Worm (Caenorhabditis elegans) whole organism, L4 larva: Measurements from ENCODE around the gene tra-1.

Experiments
- F49E8.2 ChIP-seq: sonication (generic microtip); optimal IDR thresholded peaks from 2 replicates; lab custom pipeline; 2016; ENCODE audit warnings: missing compliant biosample characterization, mild to moderate bottlenecking, missing genetic modification characterization, borderline replicate concordance
- ceh-44 ChIP-seq: fragments of 200-800 bp; sonication (Bioruptor generic); IDR thresholded peaks from 2 replicates; pipeline ENCODE4 v1.3.6; 2022; ENCODE audit warnings: missing genetic modification reagents, missing genetic modification characterization, missing compliant biosample characterization
- daf-8 ChIP-seq: fragments of 200-800 bp; sonication (Bioruptor generic); IDR thresholded peaks from 2 replicates; pipeline ENCODE4 v1.3.6; 2022; ENCODE audit warnings: missing genetic modification characterization, missing compliant biosample characterization
- dmd-8 ChIP-seq: fragments of 200-800 bp; sonication (Bioruptor generic); IDR thresholded peaks from 2 replicates; pipeline ENCODE4 v1.3.6; 2022; ENCODE audit warnings: missing genetic modification characterization, missing compliant biosample characterization
- lim-7 ChIP-seq: fragments of 200-800 bp; sonication (Bioruptor generic); IDR thresholded peaks from 2 replicates; pipeline ENCODE4 v1.3.6; 2022; ENCODE audit warnings: missing genetic modification characterization, missing compliant biosample characterization
- lir-3 ChIP-seq: sonication (generic microtip); optimal IDR thresholded peaks from 2 replicates; lab custom pipeline; 2016; ENCODE audit warnings: mild to moderate bottlenecking, missing genetic modification characterization, missing compliant biosample characterization
- lsy-2 ChIP-seq, 2 experiments: fragments of 150-350 bp in 1 of 2; sonication (generic microtip) in 1 of 2; optimal IDR thresholded peaks; 2 replicates each; lab custom pipeline; 2014 to 2017; ENCODE audit warnings: missing biosample characterization in 2 of 2, missing genetic modification characterization in 2 of 2
- nhr-11 ChIP-seq: fragments of 150-350 bp; optimal IDR thresholded peaks from 2 replicates; lab custom pipeline; 2014; ENCODE audit warnings: missing biosample characterization, missing genetic modification characterization
- nhr-237 ChIP-seq: sonication (generic microtip); optimal IDR thresholded peaks from 2 replicates; lab custom pipeline; 2017; ENCODE audit warnings: missing biosample characterization, missing genetic modification characterization
- pha-4 ChIP-seq, 2 experiments: fragments of 150-350 bp in 1 of 2; fragments of 200-800 bp in 1 of 2; sonication (Bioruptor generic) in 1 of 2; IDR thresholded peaks in 1 of 2; optimal IDR thresholded peaks in 1 of 2; 2 replicates each; pipeline versions ENCODE4 v1.3.6 to Lab custom; 2014 to 2022; ENCODE audit warnings: missing genetic modification characterization in 2 of 2, missing genetic modification reagents in 2 of 2, missing biosample characterization in 1 of 2, missing compliant biosample characterization in 1 of 2
- saeg-2 ChIP-seq: fragments of 200-800 bp; sonication (Bioruptor generic); IDR thresholded peaks from 2 replicates; pipeline ENCODE4 v1.3.6; 2022; ENCODE audit warnings: missing genetic modification reagents, missing genetic modification characterization, missing compliant biosample characterization
- spr-3 ChIP-seq: fragments of 200-800 bp; sonication (Bioruptor generic); optimal IDR thresholded peaks from 2 replicates; lab custom pipeline; 2018; ENCODE audit warnings: mild to moderate bottlenecking, missing genetic modification characterization, missing compliant biosample characterization
- zfp-3 ChIP-seq: fragments of 200-800 bp; sonication (Bioruptor generic); conservative IDR thresholded peaks from 2 replicates; pipeline ENCODE4 v1.3.6; 2022; ENCODE audit warnings: missing genetic modification reagents, missing genetic modification characterization, missing compliant biosample characterization
- ztf-11 ChIP-seq: fragments of 150-350 bp; optimal IDR thresholded peaks from 2 replicates; lab custom pipeline; 2014; ENCODE audit warnings: missing biosample characterization, missing genetic modification characterization

ce11 chrIII:11231408-11231807 lies 36.4 kb upstream of the tra-1 start:
- TF ChIP-seq lir-3 (tag; lab: Kevin White, UChicago) (no peak), daf-8 (GFP tag; lab: Robert Waterston, UW) (no peak), pha-4 (GFP tag; IDR thresholded peaks at IDR 0.05; lab: Robert Waterston, UW) (no peak), pha-4 (tag; optimal IDR thresholded peaks at IDR 0.05; lab: Kevin White, UChicago) (no peak), nhr-237 (tag; lab: Kevin White, UChicago) (no peak), F49E8.2 (tag; lab: Kevin White, UChicago) (no peak), nhr-11 (no peak), ceh-44 (GFP tag; lab: Robert Waterston, UW) (no peak), lim-7 (GFP tag; lab: Robert Waterston, UW) (no peak), zfp-3 (no peak), ztf-11 (tag; lab: Kevin White, UChicago) (no peak), spr-3 (no peak), lsy-2 (tag; optimal IDR thresholded peaks at IDR 0.05; lab: Kevin White, UChicago) (no peak), saeg-2 (GFP tag; lab: Robert Waterston, UW) (no peak), dmd-8 (GFP tag; lab: Robert Waterston, UW) (no peak)
